Worm (Caenorhabditis elegans) whole organism, L4 larva: Measurements from ENCODE around the gene F36F12.7.
"Not testable (repeated sequence)": the region's sequence is repeated elsewhere in the genome, so short reads cannot be mapped to it uniquely, and the experiment has no call there.

Experiments
- aly-2 ChIP-seq: sonication (generic microtip); optimal IDR thresholded peaks from 2 replicates; lab custom pipeline; 2018; ENCODE audit warnings: missing biosample characterization, missing genetic modification characterization
- ceh-32 ChIP-seq: sonication (generic microtip); optimal IDR thresholded peaks from 2 replicates; lab custom pipeline; 2016; ENCODE audit warnings: mild to moderate bottlenecking, missing genetic modification characterization, missing compliant biosample characterization; ENCODE audit not compliant: poor library complexity
- ceh-82 ChIP-seq: sonication (generic microtip); optimal IDR thresholded peaks from 2 replicates; lab custom pipeline; 2017; ENCODE audit warnings: missing biosample characterization, missing genetic modification characterization
- dve-1 ChIP-seq: sonication (generic microtip); optimal IDR thresholded peaks from 2 replicates; lab custom pipeline; 2017; ENCODE audit warnings: antibody characterized with exemption, mild to moderate bottlenecking, missing genetic modification characterization, missing compliant biosample characterization; ENCODE audit not compliant: insufficient read depth
- egl-27 ChIP-seq: sonication (generic microtip); optimal IDR thresholded peaks from 3 replicates; lab custom pipeline; 2017; ENCODE audit warnings: missing biosample characterization, missing genetic modification reagents, missing genetic modification characterization
- gei-8 ChIP-seq: fragments of 200-800 bp; sonication (Bioruptor generic); optimal IDR thresholded peaks from 2 replicates; lab custom pipeline; 2018; ENCODE audit warnings: mild to moderate bottlenecking, missing genetic modification characterization, missing compliant biosample characterization
- jun-1 ChIP-seq: fragments of 150-350 bp; optimal IDR thresholded peaks from 2 replicates; lab custom pipeline; 2014; ENCODE audit warnings: missing biosample characterization, missing genetic modification reagents, missing genetic modification characterization
- lim-7 ChIP-seq: fragments of 200-800 bp; sonication (Bioruptor generic); IDR thresholded peaks from 2 replicates; pipeline ENCODE4 v1.3.6; 2022; ENCODE audit warnings: missing genetic modification characterization, missing compliant biosample characterization
- lin-39 ChIP-seq: fragments of 150-350 bp; optimal IDR thresholded peaks from 2 replicates; lab custom pipeline; 2014; ENCODE audit warnings: missing biosample characterization, missing genetic modification reagents, missing genetic modification characterization
- lsy-2 ChIP-seq, 2 experiments: fragments of 150-350 bp in 1 of 2; sonication (generic microtip) in 1 of 2; optimal IDR thresholded peaks; 2 replicates each; lab custom pipeline; 2014 to 2017; ENCODE audit warnings: missing biosample characterization in 2 of 2, missing genetic modification characterization in 2 of 2
- mes-2 ChIP-seq: sonication (generic microtip); optimal IDR thresholded peaks from 2 replicates; lab custom pipeline; 2016; ENCODE audit warnings: missing genotype, mild to moderate bottlenecking, missing genetic modification characterization, missing compliant biosample characterization; ENCODE audit not compliant: poor library complexity, severe bottlenecking
- nhr-237 ChIP-seq: sonication (generic microtip); optimal IDR thresholded peaks from 2 replicates; lab custom pipeline; 2017; ENCODE audit warnings: missing biosample characterization, missing genetic modification characterization
- spr-3 ChIP-seq: fragments of 200-800 bp; sonication (Bioruptor generic); optimal IDR thresholded peaks from 2 replicates; lab custom pipeline; 2018; ENCODE audit warnings: mild to moderate bottlenecking, missing genetic modification characterization, missing compliant biosample characterization

ce11 chrV:2085745-2086267 lies 13.3 kb upstream of the F36F12.7 start, which contains the start of gene F36F12.3:
- not testable (repeated sequence) for TF ChIP-seq aly-2; lin-39; nhr-237; dve-1 (tag; lab: Kevin White, UChicago); egl-27; lsy-2 (tag; optimal IDR thresholded peaks at IDR 0.05; lab: Kevin White, UChicago); jun-1; spr-3 (GFP tag; lab: Kevin White, UChicago); lim-7 (GFP tag; lab: Robert Waterston, UW); ceh-82 (tag; lab: Kevin White, UChicago); mes-2 (tag; lab: Kevin White, UChicago); ceh-32 (tag; lab: Kevin White, UChicago); gei-8 (GFP tag; lab: Kevin White, UChicago)
